Worm (Caenorhabditis elegans) whole organism, mixed stage, embryonic: Measurements from ENCODE around the gene str-103.

Experiments used
- ceh-83 ChIP-seq: fragments of 200-800 bp; sonication (Bioruptor generic); optimal IDR thresholded peaks from 2 replicates; lab custom pipeline; 2018; ENCODE audit warnings: mild to moderate bottlenecking, missing genetic modification characterization, missing compliant biosample characterization
- ces-1 ChIP-seq: fragments of 150-350 bp; optimal IDR thresholded peaks from 2 replicates; lab custom pipeline; 2014; ENCODE audit warnings: missing biosample characterization, missing genetic modification reagents, missing genetic modification characterization
- elt-3 ChIP-seq: fragments of 150-350 bp; optimal IDR thresholded peaks from 2 replicates; lab custom pipeline; 2014; ENCODE audit warnings: missing biosample characterization, missing genetic modification characterization
- lin-13 ChIP-seq: fragments of 150-350 bp; optimal IDR thresholded peaks from 2 replicates; lab custom pipeline; 2014; ENCODE audit warnings: missing biosample characterization, missing genetic modification characterization
- lin-32 ChIP-seq: fragments of 200-800 bp; sonication (Bioruptor generic); optimal IDR thresholded peaks from 2 replicates; lab custom pipeline; 2018; ENCODE audit warnings: mild to moderate bottlenecking, missing genetic modification characterization, missing compliant biosample characterization
- mls-2 ChIP-seq: sonication (generic microtip); optimal IDR thresholded peaks from 2 replicates; lab custom pipeline; 2016; ENCODE audit warnings: mild to moderate bottlenecking, missing genetic modification characterization, moderate library complexity, missing compliant biosample characterization
- nhr-76 ChIP-seq: sonication (generic microtip); optimal IDR thresholded peaks from 2 replicates; lab custom pipeline; 2017; ENCODE audit warnings: missing biosample characterization, missing genetic modification characterization
- ztf-11 ChIP-seq: fragments of 150-350 bp; optimal IDR thresholded peaks from 2 replicates; lab custom pipeline; 2014; ENCODE audit warnings: missing biosample characterization, missing genetic modification characterization

The str-103 gene

DNA sequence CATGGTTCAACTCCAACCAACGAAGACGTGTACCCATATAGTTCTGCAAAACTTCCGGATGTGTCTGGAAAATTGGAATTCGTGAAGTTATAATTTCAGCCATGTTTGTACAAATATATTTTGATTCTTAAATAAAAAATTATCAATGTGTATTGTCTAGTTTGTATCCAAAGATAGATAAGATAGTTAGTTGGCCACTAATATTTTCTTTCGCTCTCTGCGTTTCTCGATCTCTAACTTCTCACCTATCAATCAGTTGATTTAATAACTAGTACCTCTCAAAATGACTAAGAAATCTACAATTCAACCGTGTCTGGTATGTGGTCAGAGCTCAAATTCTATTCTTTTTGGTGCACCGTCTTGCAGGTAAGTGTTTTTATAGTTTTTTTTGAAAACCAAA is 47.3 kb downstream of the str-103 start, which contains the start of gene nhr-176:
Gene nhr-176, plus strand, starts transcription at position 159 of the 400 bp plus-strand sequence.
- TF ChIP-seq ceh-83: no peak
- no peak for TF ChIP-seq lin-32 (GFP tag; lab: Kevin White, UChicago)
- no peak for TF ChIP-seq ces-1
- no peak for TF ChIP-seq mls-2
- TF ChIP-seq nhr-76 (tag; lab: Kevin White, UChicago): no peak

DNA sequence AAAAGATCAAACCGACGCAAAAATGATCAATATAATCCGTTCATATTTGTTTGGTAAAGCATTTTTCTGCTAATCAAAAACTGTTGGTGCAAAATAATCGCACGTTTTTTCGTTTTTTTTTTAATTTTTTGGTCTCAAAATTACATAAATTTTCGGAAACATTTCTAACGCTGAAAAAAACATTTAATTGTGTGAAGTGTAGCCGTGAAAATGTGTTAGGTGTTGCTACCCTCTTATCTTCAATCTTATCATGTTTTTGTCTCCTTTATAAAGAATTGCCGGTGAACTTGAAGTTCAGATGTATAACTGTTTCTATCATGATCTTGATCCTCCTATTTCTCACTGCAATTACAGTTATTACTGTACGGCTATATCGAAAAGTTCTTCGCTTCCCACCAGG is 49.6 kb downstream of the str-103 start, which contains the start of gene cyp-35D1:
Gene cyp-35D1, plus strand, starts transcription at position 301 of the 400 bp plus-strand sequence.
- no peak for TF ChIP-seq elt-3 (tag; lab: Kevin White, UChicago)
- no peak for TF ChIP-seq lin-13 (tag; lab: Kevin White, UChicago)
- TF ChIP-seq ztf-11: no peak
- no peak for TF ChIP-seq lin-32 (GFP tag; lab: Kevin White, UChicago)
